Worm (Caenorhabditis elegans) whole organism, L1 larva: ENCODE data around the gene Y4C6B.1.

ENCODE experiments used
- C04F5.9 ChIP-seq: sonication (generic microtip); optimal IDR thresholded peaks from 2 replicates; lab custom pipeline; 2016; ENCODE audit warnings: missing genetic modification characterization, missing compliant biosample characterization
- F16B12.6 ChIP-seq: fragments of 150-350 bp; optimal IDR thresholded peaks from 2 replicates; lab custom pipeline; 2014; ENCODE audit warnings: missing biosample characterization, missing genetic modification characterization
- Y116A8C.19 ChIP-seq: sonication (generic microtip); optimal IDR thresholded peaks from 2 replicates; lab custom pipeline; 2016; ENCODE audit warnings: missing compliant biosample characterization, missing genetic modification characterization, borderline replicate concordance
- aha-1 ChIP-seq: fragments of 150-350 bp; optimal IDR thresholded peaks from 2 replicates; lab custom pipeline; 2014; ENCODE audit warnings: missing biosample characterization, missing genetic modification characterization
- aly-2 ChIP-seq: fragments of 150-350 bp; optimal IDR thresholded peaks from 2 replicates; lab custom pipeline; 2014; ENCODE audit warnings: missing biosample characterization, missing genetic modification characterization
- ama-1 ChIP-seq: fragments of 150-350 bp; optimal IDR thresholded peaks from 2 replicates; lab custom pipeline; 2014
- ceh-8 ChIP-seq: fragments of 200-800 bp; sonication (Bioruptor generic); optimal IDR thresholded peaks from 2 replicates; lab custom pipeline; 2018; ENCODE audit warnings: mild to moderate bottlenecking, missing genetic modification characterization, moderate library complexity, missing compliant biosample characterization
- ceh-88 ChIP-seq: fragments of 200-800 bp; sonication (Bioruptor generic); IDR thresholded peaks from 2 replicates; pipeline ENCODE4 v1.3.6; 2022; ENCODE audit warnings: missing genetic modification characterization, missing compliant biosample characterization
- ceh-90 ChIP-seq: sonication (generic microtip); optimal IDR thresholded peaks from 2 replicates; lab custom pipeline; 2016; ENCODE audit warnings: missing genetic modification characterization, missing compliant biosample characterization
- dpl-1 ChIP-seq, 3 experiments: fragments of 150-350 bp in 2 of 3; sonication (generic microtip) in 1 of 3; optimal IDR thresholded peaks; 2 replicates each; lab custom pipeline; 2014 to 2017; ENCODE audit warnings: missing biosample characterization in 3 of 3, missing genetic modification characterization in 3 of 3, missing genetic modification reagents in 3 of 3
- efl-1 ChIP-seq, 4 experiments: fragments of 150-350 bp; optimal IDR thresholded peaks in 3 of 4; peaks in 1 of 4; 1 replicate in 1 of 4; 2 replicates in 3 of 4; lab custom pipeline; 2014; ENCODE audit warnings: missing biosample characterization in 2 of 4, missing genetic modification characterization in 2 of 4, missing genetic modification reagents in 2 of 4
- elt-3 ChIP-seq, 6 experiments: fragments of 150-350 bp in 1 of 6; sonication (generic microtip); optimal IDR thresholded peaks; 2 replicates each; lab custom pipeline; 2017 to 2018; ENCODE audit warnings: missing biosample characterization in 6 of 6, missing genetic modification characterization in 6 of 6, inconsistent platforms in 1 of 6
- ets-5 ChIP-seq: fragments of 200-800 bp; sonication (Bioruptor generic); IDR thresholded peaks from 2 replicates; pipeline ENCODE4 v1.3.6; 2022; ENCODE audit warnings: missing genetic modification characterization, missing compliant biosample characterization
- fkh-4 ChIP-seq: sonication (generic microtip); optimal IDR thresholded peaks from 2 replicates; lab custom pipeline; 2016; ENCODE audit warnings: missing compliant biosample characterization, missing genetic modification characterization, borderline replicate concordance
- fos-1 ChIP-seq: fragments of 150-350 bp; optimal IDR thresholded peaks from 2 replicates; lab custom pipeline; 2014; ENCODE audit warnings: missing biosample characterization, missing genetic modification characterization
- hlh-4 ChIP-seq: sonication (generic microtip); optimal IDR thresholded peaks from 2 replicates; lab custom pipeline; 2016; ENCODE audit warnings: mild to moderate bottlenecking, missing genetic modification characterization, missing compliant biosample characterization
- irx-1 ChIP-seq: sonication (generic microtip); optimal IDR thresholded peaks from 2 replicates; lab custom pipeline; 2016; ENCODE audit warnings: missing genetic modification characterization, missing compliant biosample characterization
- isw-1 ChIP-seq: fragments of 200-800 bp; sonication (Bioruptor generic); IDR thresholded peaks from 2 replicates; pipeline ENCODE4 v1.3.6; 2022; ENCODE audit warnings: missing genetic modification characterization, missing compliant biosample characterization
- lin-35 ChIP-seq, 2 experiments: fragments of 150-350 bp; optimal IDR thresholded peaks; 2 replicates each; lab custom pipeline; 2014; ENCODE audit warnings: missing biosample characterization in 2 of 2, missing genetic modification characterization in 2 of 2, missing genetic modification reagents in 2 of 2
- lsy-2 ChIP-seq, 2 experiments: fragments of 150-350 bp; optimal IDR thresholded peaks; 2 replicates each; lab custom pipeline; 2014; ENCODE audit warnings: missing biosample characterization in 2 of 2, missing genetic modification characterization in 2 of 2
- mdl-1 ChIP-seq, 2 experiments: fragments of 150-350 bp; optimal IDR thresholded peaks; 2 replicates each; lab custom pipeline; 2014 to 2017; ENCODE audit warnings: missing biosample characterization in 2 of 2, missing genetic modification characterization in 2 of 2, inconsistent platforms in 1 of 2
- mep-1 ChIP-seq: fragments of 150-350 bp; optimal IDR thresholded peaks from 2 replicates; lab custom pipeline; 2014; ENCODE audit warnings: missing biosample characterization, missing genetic modification characterization
- nhr-12 ChIP-seq: sonication (generic microtip); optimal IDR thresholded peaks from 2 replicates; lab custom pipeline; 2017; ENCODE audit warnings: missing biosample characterization, missing genetic modification characterization
- nhr-19 ChIP-seq: fragments of 200-800 bp; sonication (Bioruptor generic); conservative IDR thresholded peaks from 2 replicates; pipeline ENCODE4 v1.3.6; 2022; ENCODE audit warnings: missing genetic modification characterization, missing compliant biosample characterization
- nhr-237 ChIP-seq: fragments of 150-350 bp; optimal IDR thresholded peaks from 2 replicates; lab custom pipeline; 2014; ENCODE audit warnings: missing biosample characterization, missing genetic modification characterization
- nhr-28 ChIP-seq: fragments of 150-350 bp; optimal IDR thresholded peaks from 2 replicates; lab custom pipeline; 2014; ENCODE audit warnings: missing biosample characterization, missing genetic modification characterization
- nhr-77 ChIP-seq: fragments of 150-350 bp; optimal IDR thresholded peaks from 2 replicates; lab custom pipeline; 2014; ENCODE audit warnings: missing biosample characterization, missing genetic modification characterization
- nhr-84 ChIP-seq: sonication (generic microtip); optimal IDR thresholded peaks from 2 replicates; lab custom pipeline; 2017; ENCODE audit warnings: missing biosample characterization, missing genetic modification characterization
- nhr-85 ChIP-seq: sonication (generic microtip); peaks from one replicate; lab custom pipeline; 2016; ENCODE audit warnings: missing genetic modification characterization, inconsistent platforms, missing compliant biosample characterization
- nhr-90 ChIP-seq: sonication (generic microtip); optimal IDR thresholded peaks from 2 replicates; lab custom pipeline; 2016; ENCODE audit warnings: mild to moderate bottlenecking, missing genetic modification characterization, missing compliant biosample characterization; ENCODE audit not compliant: poor library complexity
- pag-3 ChIP-seq: sonication (generic microtip); optimal IDR thresholded peaks from 2 replicates; lab custom pipeline; 2017; ENCODE audit warnings: missing genetic modification characterization, mild to moderate bottlenecking, missing compliant biosample characterization, antibody characterized with exemption, borderline replicate concordance; ENCODE audit not compliant: insufficient read depth
- pax-3 ChIP-seq: fragments of 200-800 bp; sonication (Bioruptor generic); optimal IDR thresholded peaks from 2 replicates; lab custom pipeline; 2018; ENCODE audit warnings: mild to moderate bottlenecking, missing genetic modification characterization, moderate library complexity, missing compliant biosample characterization
- rnt-1 ChIP-seq: sonication (generic microtip); optimal IDR thresholded peaks from 2 replicates; lab custom pipeline; 2016; ENCODE audit warnings: mild to moderate bottlenecking, missing genetic modification characterization, moderate library complexity, missing compliant biosample characterization
- sox-4 ChIP-seq: sonication (generic microtip); optimal IDR thresholded peaks from 2 replicates; lab custom pipeline; 2016; ENCODE audit warnings: missing genetic modification characterization, missing compliant biosample characterization
- sptf-1 ChIP-seq: fragments of 150-350 bp; optimal IDR thresholded peaks from 2 replicates; lab custom pipeline; 2014; ENCODE audit warnings: missing biosample characterization, missing genetic modification characterization
- sup-37 ChIP-seq: fragments of 200-800 bp; sonication (Bioruptor generic); optimal IDR thresholded peaks from 2 replicates; lab custom pipeline; 2018; ENCODE audit warnings: mild to moderate bottlenecking, missing genetic modification characterization, missing compliant biosample characterization
- unc-30 ChIP-seq: sonication (generic microtip); optimal IDR thresholded peaks from 2 replicates; lab custom pipeline; 2017; ENCODE audit warnings: missing biosample characterization, missing genetic modification characterization
- unc-62 ChIP-seq: fragments of 150-350 bp; optimal IDR thresholded peaks from 2 replicates; lab custom pipeline; 2014; ENCODE audit warnings: missing biosample characterization, missing genetic modification reagents, missing genetic modification characterization
- unc-86 ChIP-seq: sonication (generic microtip); optimal IDR thresholded peaks from 2 replicates; lab custom pipeline; 2016; ENCODE audit warnings: missing genetic modification characterization, missing compliant biosample characterization
- vab-15 ChIP-seq: sonication (generic microtip); optimal IDR thresholded peaks from 2 replicates; lab custom pipeline; 2017; ENCODE audit warnings: missing genotype, mild to moderate bottlenecking, missing genetic modification characterization, missing compliant biosample characterization
- zip-4 ChIP-seq: fragments of 200-800 bp; sonication (Bioruptor generic); optimal IDR thresholded peaks from 2 replicates; lab custom pipeline; 2018; ENCODE audit warnings: mild to moderate bottlenecking, missing genetic modification characterization, moderate library complexity, missing compliant biosample characterization
- ztf-11 ChIP-seq, 2 experiments: sonication (generic microtip); optimal IDR thresholded peaks; 2 replicates each; lab custom pipeline; 2016 to 2017; ENCODE audit warnings: missing genetic modification characterization in 2 of 2, missing biosample characterization in 1 of 2, missing compliant biosample characterization in 1 of 2
- ztf-4 ChIP-seq: fragments of 150-350 bp; optimal IDR thresholded peaks from 2 replicates; lab custom pipeline; 2014; ENCODE audit warnings: missing biosample characterization, missing genetic modification characterization

Gene Y4C6B.1

DNA sequence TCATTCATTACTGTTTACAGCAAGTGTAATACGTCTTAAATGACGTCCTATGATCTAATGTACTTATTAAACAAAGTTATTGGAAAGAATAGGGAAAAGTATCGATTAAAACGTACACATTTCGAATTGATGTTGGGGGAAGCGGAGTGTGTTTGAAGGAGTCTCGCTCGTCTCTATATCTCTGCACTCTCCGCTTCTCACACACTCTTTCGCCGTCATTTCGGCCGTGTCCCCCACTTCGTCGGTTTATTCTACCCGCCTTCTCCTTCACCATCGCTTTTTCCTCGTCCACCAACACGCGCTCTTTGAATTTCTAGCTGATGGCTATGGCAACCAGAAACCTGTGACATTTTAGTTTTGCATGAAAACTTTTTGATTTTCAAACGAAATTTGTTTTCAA lies 14.6 kb downstream of the Y4C6B.1 start (continued):
- TF ChIP-seq nhr-19 (GFP tag; lab: Robert Waterston, UW) (peak; percentile 15; the same call in 1 of the 2 replicates), F16B12.6 (tag; lab: Kevin White, UChicago) (peak; percentile 34), C04F5.9 (tag; lab: Kevin White, UChicago) (no peak), nhr-90 (no peak), ets-5 (GFP tag; lab: Robert Waterston, UW) (no peak), nhr-85 (tag; lab: Kevin White, UChicago) (peak; percentile 58), ztf-11 (tag; optimal IDR thresholded peaks at IDR 0.05; lab: Kevin White, UChicago) (no peak), fkh-4 (no peak), nhr-12 (tag; lab: Kevin White, UChicago) (no peak), vab-15 (tag; lab: Kevin White, UChicago) (no peak), nhr-84 (tag; lab: Kevin White, UChicago) (no peak), ceh-88 (GFP tag; lab: Robert Waterston, UW) (no peak), pax-3 (tag; lab: Kevin White, UChicago) (no peak), ceh-90 (tag; lab: Kevin White, UChicago) (no peak), sox-4 (tag; lab: Kevin White, UChicago) (no peak), unc-86 (tag; lab: Kevin White, UChicago) (peak; percentile 37), ceh-8 (GFP tag; lab: Kevin White, UChicago) (no peak), irx-1 (no peak), aha-1 (no peak), efl-1 (optimal IDR thresholded peaks at IDR 0.05; lab: Kevin White, UChicago) (peak; percentile 37 to 47), efl-1 (GFP tag; optimal IDR thresholded peaks at IDR 0.05 in 1 of 2; lab: Kevin White, UChicago) (peak in 1 of 2 experiments; percentile 46), sptf-1 (tag; lab: Kevin White, UChicago) (no peak), nhr-237 (tag; lab: Kevin White, UChicago) (no peak), lin-35 (GFP tag; optimal IDR thresholded peaks at IDR 0.05; lab: Kevin White, UChicago) (peak; percentile 37 to 43), mep-1 (tag; lab: Kevin White, UChicago) (no peak), ztf-4 (tag; lab: Kevin White, UChicago) (peak; percentile 13), unc-30 (tag; lab: Kevin White, UChicago) (no peak), ama-1 (lab: Kevin White, UChicago) (no peak), elt-3 (tag; optimal IDR thresholded peaks at IDR 0.05; lab: Kevin White, UChicago) (no peak), dpl-1 (GFP tag; optimal IDR thresholded peaks at IDR 0.05; lab: Kevin White, UChicago) (peak in 2 of 3 experiments; percentile 7 to 11), nhr-77 (no peak), zip-4 (GFP tag; lab: Kevin White, UChicago) (no peak)
- TF ChIP-seq, all 84 proteins: peak for 25

DNA sequence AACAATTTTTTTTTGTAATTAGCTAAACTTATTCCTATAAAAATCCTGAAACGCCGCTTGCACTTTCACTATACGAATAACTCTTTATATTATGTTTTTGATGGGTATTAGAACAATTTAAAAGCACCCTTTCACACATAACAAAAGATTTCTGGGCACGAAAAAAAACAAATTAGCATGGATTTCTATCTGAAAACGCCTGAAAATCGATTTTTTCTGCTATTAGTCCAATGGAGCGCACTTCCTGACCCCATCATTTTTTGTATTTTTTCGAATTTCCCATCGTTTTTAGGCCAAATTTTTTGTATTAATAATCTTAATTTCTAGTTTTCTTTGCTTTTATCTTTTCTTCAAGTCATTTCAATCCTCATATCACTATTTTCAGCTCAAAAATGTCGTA lies 15.1 kb downstream of the Y4C6B.1 start, which contains the start of gene F41H10.3:
Gene F41H10.3, plus strand, starts transcription at position 388 of the 400 bp plus-strand sequence.
- TF ChIP-seq dpl-1 (GFP tag; optimal IDR thresholded peaks at IDR 0.05; lab: Kevin White, UChicago) (no peak), nhr-84 (tag; lab: Kevin White, UChicago) (no peak), efl-1 (optimal IDR thresholded peaks at IDR 0.05; lab: Kevin White, UChicago) (peak in 1 of 2 experiments; percentile 6), efl-1 (GFP tag; optimal IDR thresholded peaks at IDR 0.05 in 1 of 2; lab: Kevin White, UChicago) (peak; percentile 4 to 59), irx-1 (peak; percentile 2), lin-35 (GFP tag; optimal IDR thresholded peaks at IDR 0.05; lab: Kevin White, UChicago) (no peak)

DNA sequence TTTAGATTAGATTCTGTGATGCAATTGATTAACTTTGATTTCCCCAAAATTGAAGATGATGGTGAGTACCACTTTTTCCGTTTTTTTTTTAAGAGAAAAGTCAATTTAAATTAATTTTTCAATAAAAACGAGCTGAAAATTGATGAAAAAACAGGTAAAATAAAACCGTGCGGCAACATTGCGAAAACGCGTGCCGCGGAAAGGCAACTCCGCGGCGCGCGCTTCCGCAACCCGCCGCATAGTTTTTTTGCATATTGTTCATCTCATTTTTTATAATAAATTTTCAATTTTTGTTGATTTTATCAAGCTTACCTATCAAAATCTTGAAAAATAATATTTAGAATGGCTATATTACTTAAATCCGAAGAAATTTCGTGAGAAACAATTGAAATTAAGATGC lies 16.6 kb downstream of the Y4C6B.1 start:
- TF ChIP-seq pag-3 (tag; lab: Kevin White, UChicago) (no peak), ztf-4 (tag; lab: Kevin White, UChicago) (no peak), Y116A8C.19 (tag; lab: Kevin White, UChicago) (no peak), rnt-1 (tag; lab: Kevin White, UChicago) (no peak), mdl-1 (tag; optimal IDR thresholded peaks at IDR 0.05; lab: Kevin White, UChicago) (no peak), isw-1 (GFP tag; lab: Robert Waterston, UW) (no peak), C04F5.9 (tag; lab: Kevin White, UChicago) (no peak), sup-37 (GFP tag; lab: Kevin White, UChicago) (no peak), unc-62 (GFP tag; lab: Kevin White, UChicago) (no peak), lsy-2 (tag; optimal IDR thresholded peaks at IDR 0.05; lab: Kevin White, UChicago) (no peak), nhr-90 (no peak), lin-35 (GFP tag; optimal IDR thresholded peaks at IDR 0.05; lab: Kevin White, UChicago) (no peak), F16B12.6 (tag; lab: Kevin White, UChicago) (no peak), nhr-28 (tag; lab: Kevin White, UChicago) (no peak), hlh-4 (tag; lab: Kevin White, UChicago) (no peak), fos-1 (tag; lab: Kevin White, UChicago) (no peak), aly-2 (tag; lab: Kevin White, UChicago) (no peak), zip-4 (GFP tag; lab: Kevin White, UChicago) (no peak)
